Fruit fly (Drosophila melanogaster): ENCODE results near the gene ema.

Gene ema

dm6 chr3R:16447448-16448045, 6.1 kb upstream of the ema start (continued):
- no peak for TF ChIP-seq insv (GFP tag; optimal IDR thresholded peaks at IDR 0.05)
- TF ChIP-seq CG18599 (GFP tag; optimal IDR thresholded peaks at IDR 0.05), result no peak
- no peak for TF ChIP-seq gem (tag; optimal IDR thresholded peaks at IDR 0.05)
- no peak for TF ChIP-seq CG4820 (GFP tag; optimal IDR thresholded peaks at IDR 0.05)
- no peak for TF ChIP-seq peb (GFP tag; IDR thresholded peaks at IDR 0.05)
- no peak for TF ChIP-seq run (tag; optimal IDR thresholded peaks at IDR 0.05)
- no peak for TF ChIP-seq jing (GFP tag; optimal IDR thresholded peaks at IDR 0.05)
- TF ChIP-seq ATbp (GFP tag; optimal IDR thresholded peaks at IDR 0.05), result no peak
- TF ChIP-seq CG31388 (GFP tag; optimal IDR thresholded peaks at IDR 0.05), result no peak
- TF ChIP-seq CG11093 (GFP tag; IDR thresholded peaks at IDR 0.05), result no peak
- peak; percentile 20; the same call in 1 of the 2 replicates for TF ChIP-seq crol (GFP tag; IDR thresholded peaks at IDR 0.05)
- TF ChIP-seq CG7357 (GFP tag; IDR thresholded peaks at IDR 0.05), result no peak
- TF ChIP-seq CG6175 (GFP tag; IDR thresholded peaks at IDR 0.05), result no peak
- no peak for TF ChIP-seq Poxn (GFP tag; IDR thresholded peaks at IDR 0.05)
- TF ChIP-seq Jarid2 (GFP tag; optimal IDR thresholded peaks at IDR 0.05), result no peak
- TF ChIP-seq CG15696 (tag; optimal IDR thresholded peaks at IDR 0.05), result no peak
- peak in 1 of 2 experiments; percentile 47 for TF ChIP-seq Hr78 (GFP tag; optimal IDR thresholded peaks at IDR 0.05)
- TF ChIP-seq ssp (GFP tag; IDR thresholded peaks at IDR 0.05), result no peak
- TF ChIP-seq repo (GFP tag; optimal IDR thresholded peaks at IDR 0.05), result no peak
- TF ChIP-seq Antp (GFP tag; optimal IDR thresholded peaks at IDR 0.05), result no peak
- no peak for TF ChIP-seq Lhr (GFP tag; optimal IDR thresholded peaks at IDR 0.05)
- TF ChIP-seq emc (GFP tag; optimal IDR thresholded peaks at IDR 0.05), result no peak
- no peak for TF ChIP-seq CG11247 (GFP tag; IDR thresholded peaks at IDR 0.05)
- TF ChIP-seq sisA (GFP tag; IDR thresholded peaks at IDR 0.05), result no peak
- no peak for TF ChIP-seq Optix (GFP tag; IDR thresholded peaks at IDR 0.05)
- TF ChIP-seq NFAT (GFP tag; IDR thresholded peaks at IDR 0.05), result no peak
- peak; percentile 74 for TF ChIP-seq GATAe (GFP tag; conservative IDR thresholded peaks at IDR 0.05)
- no peak for TF ChIP-seq CG30020 (tag; optimal IDR thresholded peaks at IDR 0.05)
- no peak for TF ChIP-seq CG9609 (GFP tag; optimal IDR thresholded peaks at IDR 0.05)
- TF ChIP-seq bsh (GFP tag; optimal IDR thresholded peaks at IDR 0.05), result no peak
- no peak for TF ChIP-seq salm (tag; optimal IDR thresholded peaks at IDR 0.05)
- TF ChIP-seq pan (optimal IDR thresholded peaks at IDR 0.05), result no peak
- TF ChIP-seq pan (GFP tag; optimal IDR thresholded peaks at IDR 0.05 in 1 of 2, IDR thresholded peaks at IDR 0.05 in 1 of 2), result no peak
- no peak for TF ChIP-seq wor (GFP tag; IDR thresholded peaks at IDR 0.05)
- TF ChIP-seq ftz-f1 (GFP tag; optimal IDR thresholded peaks at IDR 0.05), result peak; percentile 16
- TF ChIP-seq Med (GFP tag), result peak; percentile 55
- TF ChIP-seq dysf (GFP tag; IDR thresholded peaks at IDR 0.05), result no peak
- TF ChIP-seq CG12299 (tag; optimal IDR thresholded peaks at IDR 0.05), result no peak
- TF ChIP-seq HLH54F (GFP tag; optimal IDR thresholded peaks at IDR 0.05), result no peak
- no peak for TF ChIP-seq Lim3 (GFP tag; IDR thresholded peaks at IDR 0.05)
- TF ChIP-seq CG6272 (GFP tag; IDR thresholded peaks at IDR 0.05), result no peak
- TF ChIP-seq CG16863 (GFP tag; optimal IDR thresholded peaks at IDR 0.05), result no peak

- TF ChIP-seq Vsx1 (GFP tag; optimal IDR thresholded peaks at IDR 0.05), result peak; percentile 93
- no peak for TF ChIP-seq dmrt11E (tag; optimal IDR thresholded peaks at IDR 0.05)
- TF ChIP-seq ewg (GFP tag; optimal IDR thresholded peaks at IDR 0.05), result no peak
- no peak for TF ChIP-seq CG3407 (GFP tag; optimal IDR thresholded peaks at IDR 0.05)
- no peak for TF ChIP-seq CG6272 (GFP tag; IDR thresholded peaks at IDR 0.05)
- peak; percentile 14 for TF ChIP-seq lab (GFP tag; optimal IDR thresholded peaks at IDR 0.05)
- no peak for TF ChIP-seq jumu (GFP tag; optimal IDR thresholded peaks at IDR 0.05)
- TF ChIP-seq dmrt99B (tag; optimal IDR thresholded peaks at IDR 0.05), result no peak
- peak; percentile 34 for TF ChIP-seq cwo (GFP tag; optimal IDR thresholded peaks at IDR 0.05)
- TF ChIP-seq NFAT (GFP tag; IDR thresholded peaks at IDR 0.05), result no peak
- no peak for TF ChIP-seq CG10147 (GFP tag; optimal IDR thresholded peaks at IDR 0.05)
- TF ChIP-seq Rx (GFP tag; IDR thresholded peaks at IDR 0.05), result no peak
- no peak for TF ChIP-seq CG12236 (GFP tag; optimal IDR thresholded peaks at IDR 0.05)
- TF ChIP-seq insv (GFP tag; optimal IDR thresholded peaks at IDR 0.05), result no peak
Measured at dm6 chr3R:16446836-16447235, 5.4 kb upstream of the ema start.
